Fruit fly (Drosophila melanogaster) whole organism, embryonic: ENCODE data around the gene Pi3K21B.

Experiments
- CG11456 ChIP-seq: fragments of 200-800 bp; sonication (Bioruptor generic); IDR thresholded peaks from 3 replicates; pipeline ENCODE4 v1.3.6; 2022; ENCODE audit warnings: missing biosample characterization, missing genetic modification characterization
- CG11504 ChIP-seq: fragments of 200-800 bp; sonication (Bioruptor generic); optimal IDR thresholded peaks from 3 replicates; lab custom pipeline; 2019; ENCODE audit warnings: missing biosample characterization, mild to moderate bottlenecking, missing genetic modification characterization, moderate library complexity
- CG13894 ChIP-seq: fragments of 200-800 bp; sonication (Bioruptor generic); optimal IDR thresholded peaks from 3 replicates; lab custom pipeline; 2018; ENCODE audit warnings: missing biosample characterization, mild to moderate bottlenecking, missing genetic modification characterization, moderate library complexity
- CG16815 ChIP-seq: fragments of 200-800 bp; sonication (Bioruptor generic); optimal IDR thresholded peaks from 3 replicates; lab custom pipeline; 2017; ENCODE audit warnings: missing biosample characterization, mild to moderate bottlenecking, missing genetic modification characterization
- CG17359 ChIP-seq: fragments of 200-800 bp; sonication (Bioruptor generic); optimal IDR thresholded peaks from 3 replicates; lab custom pipeline; 2018; ENCODE audit warnings: missing biosample characterization, mild to moderate bottlenecking, missing genetic modification characterization, moderate library complexity
- CG17361 ChIP-seq: fragments of 200-800 bp; sonication (Bioruptor generic); IDR thresholded peaks from 3 replicates; pipeline ENCODE4 v1.3.6; 2022; ENCODE audit warnings: missing biosample characterization, missing genetic modification characterization
- CG17385 ChIP-seq: fragments of 200-800 bp; sonication (Bioruptor generic); optimal IDR thresholded peaks from 3 replicates; lab custom pipeline; 2018; ENCODE audit warnings: missing biosample characterization, mild to moderate bottlenecking, missing genetic modification characterization
- CG2120 ChIP-seq: fragments of 200-800 bp; sonication (Bioruptor generic); optimal IDR thresholded peaks from 3 replicates; lab custom pipeline; 2016; ENCODE audit warnings: missing biosample characterization, missing genetic modification characterization
- CG2889 ChIP-seq: fragments of 200-800 bp; sonication (Bioruptor generic); IDR thresholded peaks from 3 replicates; pipeline ENCODE4 v1.3.6; 2022; ENCODE audit warnings: missing biosample characterization, missing genetic modification characterization
- CG3726 ChIP-seq: fragments of 200-800 bp; sonication (Bioruptor generic); IDR thresholded peaks from 3 replicates; pipeline ENCODE4, ENCODE4 v1.3.6; 2022; ENCODE audit warnings: missing biosample characterization, missing genetic modification characterization
- CG5180 ChIP-seq: fragments of 200-800 bp; sonication (Bioruptor generic); optimal IDR thresholded peaks from 3 replicates; lab custom pipeline; 2017; ENCODE audit warnings: missing biosample characterization, missing genetic modification characterization, mild to moderate bottlenecking, moderate library complexity, missing genetic modification reagents
- CG6272 ChIP-seq: fragments of 200-800 bp; sonication (Bioruptor generic); IDR thresholded peaks from 2 replicates; pipeline ENCODE4 v1.3.6; 2022; ENCODE audit warnings: missing biosample characterization, missing genetic modification characterization
- CG7786 ChIP-seq: fragments of 200-800 bp; sonication (Bioruptor generic); optimal IDR thresholded peaks from 2 replicates; lab custom pipeline; 2016; ENCODE audit warnings: missing biosample characterization, missing genetic modification characterization
- CG7839 ChIP-seq: fragments of 200-800 bp; sonication (Bioruptor generic); optimal IDR thresholded peaks from 3 replicates; lab custom pipeline; 2018; ENCODE audit warnings: missing biosample characterization, mild to moderate bottlenecking, missing genetic modification characterization, moderate library complexity
- CG8290 ChIP-seq, 3 experiments: fragments of 200-800 bp; sonication (Bioruptor generic); optimal IDR thresholded peaks; 2 replicates each; lab custom pipeline; 2016 to 2019; ENCODE audit warnings: missing biosample characterization in 3 of 3, missing genetic modification characterization in 3 of 3, mild to moderate bottlenecking in 2 of 3, moderate library complexity in 1 of 3
- Dbx ChIP-seq: fragments of 200-800 bp; sonication (Bioruptor generic); IDR thresholded peaks from 3 replicates; pipeline ENCODE4 v1.3.6; 2022; ENCODE audit warnings: missing biosample characterization, missing genetic modification characterization
- Dek ChIP-seq: fragments of 200-800 bp; sonication (Bioruptor generic); optimal IDR thresholded peaks from 3 replicates; lab custom pipeline; 2019; ENCODE audit warnings: missing biosample characterization, mild to moderate bottlenecking, missing genetic modification characterization, moderate library complexity
- E2f1 ChIP-seq: fragments of 200-800 bp; sonication (Bioruptor generic); IDR thresholded peaks from 2 replicates; pipeline ENCODE4 v1.3.6; 2022; ENCODE audit warnings: missing biosample characterization, missing genetic modification characterization
- Elba2 ChIP-seq: fragments of 200-800 bp; sonication (Bioruptor generic); optimal IDR thresholded peaks from 3 replicates; lab custom pipeline; 2016; ENCODE audit warnings: missing biosample characterization, missing genetic modification characterization
- H2.0 ChIP-seq: fragments of 200-800 bp; sonication (Bioruptor generic); IDR thresholded peaks from 2 replicates; pipeline ENCODE4 v1.3.6; 2022; ENCODE audit warnings: missing biosample characterization, missing genetic modification characterization
- HLH54F ChIP-seq: fragments of 200-800 bp; sonication (Bioruptor generic); optimal IDR thresholded peaks from 3 replicates; lab custom pipeline; 2016; ENCODE audit warnings: missing biosample characterization, missing genetic modification characterization
- HmgD ChIP-seq: fragments of 200-800 bp; sonication (Bioruptor generic); optimal IDR thresholded peaks from 3 replicates; lab custom pipeline; 2016; ENCODE audit warnings: missing biosample characterization, missing genetic modification characterization
- Hr51 ChIP-seq, 2 experiments: fragments of 200-800 bp; sonication (Bioruptor generic); optimal IDR thresholded peaks; 2 replicates in 1 of 2; 3 replicates in 1 of 2; lab custom pipeline; 2016 to 2018; ENCODE audit warnings: missing biosample characterization in 2 of 2, missing genetic modification characterization in 2 of 2, mild to moderate bottlenecking in 1 of 2, moderate library complexity in 1 of 2
- Hsf ChIP-seq: fragments of 200-800 bp; sonication (Bioruptor generic); optimal IDR thresholded peaks from 3 replicates; lab custom pipeline; 2016; ENCODE audit warnings: missing biosample characterization, missing genetic modification characterization
- MESR4 ChIP-seq: fragments of 200-800 bp; sonication (Bioruptor generic); optimal IDR thresholded peaks from 2 replicates; lab custom pipeline; 2018; ENCODE audit warnings: missing biosample characterization, mild to moderate bottlenecking, missing genetic modification characterization, moderate library complexity
- Meics ChIP-seq: fragments of 200-800 bp; sonication (Bioruptor generic); optimal IDR thresholded peaks from 2 replicates; lab custom pipeline; 2017; ENCODE audit warnings: missing biosample characterization, mild to moderate bottlenecking, missing genetic modification characterization
- Oli ChIP-seq: fragments of 200-800 bp; sonication (Bioruptor generic); optimal IDR thresholded peaks from 2 replicates; lab custom pipeline; 2018; ENCODE audit warnings: missing biosample characterization, mild to moderate bottlenecking, missing genetic modification characterization, moderate library complexity
- Sox102F ChIP-seq: fragments of 200-800 bp; sonication (Bioruptor generic); optimal IDR thresholded peaks from 2 replicates; lab custom pipeline; 2018; ENCODE audit warnings: missing biosample characterization, mild to moderate bottlenecking, missing genetic modification characterization, moderate library complexity
- ap ChIP-seq: fragments of 200-800 bp; sonication (Bioruptor generic); IDR thresholded peaks from 2 replicates; pipeline ENCODE4 v1.3.6; 2022; ENCODE audit warnings: missing biosample characterization, missing genetic modification characterization
- ci ChIP-seq: fragments of 200-800 bp; sonication (Bioruptor generic); IDR thresholded peaks from 3 replicates; pipeline ENCODE4 v1.3.6; 2022; ENCODE audit warnings: missing biosample characterization, missing genetic modification characterization
- dm ChIP-seq: fragments of 200-800 bp; sonication (Bioruptor generic); optimal IDR thresholded peaks from 3 replicates; lab custom pipeline; 2016; ENCODE audit warnings: missing biosample characterization, missing genetic modification characterization
- dysf ChIP-seq: fragments of 200-800 bp; sonication (Bioruptor generic); IDR thresholded peaks from 3 replicates; pipeline ENCODE4 v1.3.6; 2022; ENCODE audit warnings: missing biosample characterization, missing genetic modification characterization
- eve ChIP-seq, 2 experiments: fragments of >200 bp; optimal IDR thresholded peaks; 2 replicates each; lab custom pipeline; 2017; ENCODE audit warnings: missing biosample characterization in 2 of 2, missing genetic modification characterization in 2 of 2
- ewg ChIP-seq: fragments of 200-800 bp; sonication (Bioruptor generic); optimal IDR thresholded peaks from 3 replicates; lab custom pipeline; 2017; ENCODE audit warnings: mild to moderate bottlenecking, missing biosample characterization, missing genetic modification reagents, missing genetic modification characterization
- fu2 ChIP-seq: fragments of 200-800 bp; sonication (Bioruptor generic); optimal IDR thresholded peaks from 2 replicates; lab custom pipeline; 2016; ENCODE audit warnings: missing biosample characterization, missing genetic modification characterization
- ind ChIP-seq: fragments of 200-800 bp; sonication (Bioruptor generic); optimal IDR thresholded peaks from 3 replicates; lab custom pipeline; 2016; ENCODE audit warnings: missing biosample characterization, missing genetic modification characterization
- insv ChIP-seq, 2 experiments: fragments of 200-800 bp; sonication (Bioruptor generic); optimal IDR thresholded peaks; 3 replicates each; lab custom pipeline; 2016 to 2018; ENCODE audit warnings: missing biosample characterization in 2 of 2, missing genetic modification characterization in 2 of 2
- lilli ChIP-seq: fragments of 200-800 bp; sonication (Bioruptor generic); optimal IDR thresholded peaks from 3 replicates; lab custom pipeline; 2016; ENCODE audit warnings: missing biosample characterization, missing genetic modification characterization
- lmd ChIP-seq: fragments of 200-800 bp; sonication (Bioruptor generic); IDR thresholded peaks from 2 replicates; pipeline ENCODE4 v1.3.6; 2022; ENCODE audit warnings: missing biosample characterization, missing genetic modification characterization
- lov ChIP-seq, 2 experiments: fragments of 200-800 bp in 1 of 2; fragments of >200 bp in 1 of 2; sonication (Bioruptor generic) in 1 of 2; IDR thresholded peaks in 1 of 2; optimal IDR thresholded peaks in 1 of 2; 2 replicates in 1 of 2; 3 replicates in 1 of 2; pipeline versions ENCODE4 v1.3.6 to Lab custom; 2017 to 2022; ENCODE audit warnings: missing biosample characterization in 1 of 2, missing genetic modification characterization in 1 of 2
- run ChIP-seq: fragments of 200-800 bp; sonication (Bioruptor generic); optimal IDR thresholded peaks from 3 replicates; lab custom pipeline; 2018; ENCODE audit warnings: missing biosample characterization, mild to moderate bottlenecking, missing genetic modification characterization
- sens-2 ChIP-seq: fragments of 200-800 bp; sonication (Bioruptor generic); IDR thresholded peaks from 2 replicates; pipeline ENCODE4 v1.3.6; 2022; ENCODE audit warnings: missing biosample characterization, missing genetic modification characterization
- shn ChIP-seq: fragments of 200-800 bp; sonication (Bioruptor generic); optimal IDR thresholded peaks from 3 replicates; lab custom pipeline; 2016; ENCODE audit warnings: missing biosample characterization, missing genetic modification characterization
- sisA ChIP-seq: fragments of 200-800 bp; sonication (Bioruptor generic); IDR thresholded peaks from 2 replicates; pipeline ENCODE4 v1.3.6; 2022; ENCODE audit warnings: missing biosample characterization, missing genetic modification characterization
- sr ChIP-seq: fragments of 200-800 bp; sonication (Bioruptor generic); IDR thresholded peaks from 3 replicates; pipeline ENCODE4 v1.3.6; 2022; ENCODE audit warnings: missing biosample characterization, missing genetic modification characterization
- zfh2 ChIP-seq: fragments of 200-800 bp; sonication (Bioruptor generic); optimal IDR thresholded peaks from 2 replicates; lab custom pipeline; 2016; ENCODE audit warnings: missing biosample characterization, missing genetic modification characterization

Gene Pi3K21B

dm6 chr2L:309177-309576 is 11.5 kb downstream of the Pi3K21B start (continued):
- TF ChIP-seq CG17361 (GFP tag; lab: Robert Waterston, UW) (0 out of 3 replicates have a peak, but pooled peaks have one; percentile 12), Meics (GFP tag; lab: Kevin White, UChicago) (peak; percentile 19), CG17359 (peak; percentile 12), eve (GFP tag; optimal IDR thresholded peaks at IDR 0.05; lab: Kevin White, UChicago) (peak in 1 of 2 experiments; percentile 59), ind (peak; percentile 13), lmd (GFP tag; lab: Robert Waterston, UW) (peak; percentile 54), zfh2 (peak; percentile 17), dm (GFP tag; lab: Kevin White, UChicago) (no peak), CG8290 (GFP tag; optimal IDR thresholded peaks at IDR 0.05; lab: Kevin White, UChicago) (no peak), CG8290 (tag; optimal IDR thresholded peaks at IDR 0.05; lab: Kevin White, UChicago) (peak in 1 of 2 experiments; percentile 4), CG7839 (tag; lab: Kevin White, UChicago) (peak; percentile 33), sens-2 (GFP tag; lab: Robert Waterston, UW) (no peak), insv (GFP tag; optimal IDR thresholded peaks at IDR 0.05; lab: Kevin White, UChicago) (no peak), fu2 (GFP tag; lab: Kevin White, UChicago) (no peak), HmgD (GFP tag; lab: Kevin White, UChicago) (no peak), lilli (GFP tag; lab: Kevin White, UChicago) (peak; percentile 36), CG5180 (GFP tag; lab: Kevin White, UChicago) (no peak), ewg (GFP tag; lab: Kevin White, UChicago) (peak; percentile 6), MESR4 (GFP tag; lab: Kevin White, UChicago) (no peak), run (tag; lab: Kevin White, UChicago) (no peak), CG2120 (GFP tag; lab: Kevin White, UChicago) (peak; percentile 40), CG13894 (tag; lab: Kevin White, UChicago) (peak; percentile 21), CG7786 (GFP tag; lab: Kevin White, UChicago) (peak; percentile 29), Oli (peak; percentile 6), CG17385 (GFP tag; lab: Kevin White, UChicago) (peak; percentile 28), Dbx (GFP tag; lab: Robert Waterston, UW) (no peak), lov (optimal IDR thresholded peaks at IDR 0.05; lab: Kevin White, UChicago) (no peak), lov (GFP tag; IDR thresholded peaks at IDR 0.05; lab: Robert Waterston, UW) (no peak), ap (no peak), Dek (tag; lab: Kevin White, UChicago) (peak; percentile 30), CG16815 (GFP tag; lab: Kevin White, UChicago) (peak; percentile 2), H2.0 (GFP tag; lab: Robert Waterston, UW) (no peak), sisA (GFP tag; lab: Robert Waterston, UW) (peak; percentile 16; the same call in 1 of the 2 replicates), CG2889 (GFP tag; lab: Robert Waterston, UW) (no peak), HLH54F (GFP tag; lab: Kevin White, UChicago) (peak; percentile 18), dysf (peak; percentile 27; the same call in 2 of the 3 replicates), shn (GFP tag; lab: Kevin White, UChicago) (peak; percentile 26), CG11456 (GFP tag; lab: Robert Waterston, UW) (0 out of 3 replicates have a peak, but pooled peaks have one; percentile 43), CG6272 (GFP tag; lab: Robert Waterston, UW) (0 out of 2 replicates have a peak, but pooled peaks have one; percentile 13), Elba2 (GFP tag; lab: Kevin White, UChicago) (no peak), ci (no peak), Hr51 (GFP tag; optimal IDR thresholded peaks at IDR 0.05; lab: Kevin White, UChicago) (peak in 1 of 2 experiments; percentile 14), Hsf (GFP tag; lab: Kevin White, UChicago) (peak; percentile 4), Sox102F (GFP tag; lab: Kevin White, UChicago) (peak; percentile 35), sr (GFP tag; lab: Robert Waterston, UW) (no peak), CG3726 (no peak), E2f1 (GFP tag; lab: Robert Waterston, UW) (peak; percentile 10; the same call in 1 of the 2 replicates), CG11504 (tag; lab: Kevin White, UChicago) (peak; percentile 31)
